Worm (Caenorhabditis elegans) whole organism, midembryonic: ENCODE measurements around the gene K08D8.10.

ENCODE experiments used
- T22C8.4 ChIP-seq: fragments of 200-800 bp; sonication (Bioruptor generic); IDR thresholded peaks from 2 replicates; pipeline ENCODE4 v1.3.6; 2022; ENCODE audit warnings: missing genetic modification characterization, missing compliant biosample characterization
- cog-1 ChIP-seq: sonication (generic microtip); optimal IDR thresholded peaks from 2 replicates; lab custom pipeline; 2016; ENCODE audit warnings: missing genetic modification characterization, missing compliant biosample characterization
- flt-1 ChIP-seq: fragments of 200-800 bp; sonication (Bioruptor generic); IDR thresholded peaks from 2 replicates; pipeline ENCODE4 v1.3.6; 2022; ENCODE audit warnings: missing genetic modification characterization, missing compliant biosample characterization
- klf-2 ChIP-seq: fragments of 200-800 bp; sonication (Bioruptor generic); conservative IDR thresholded peaks from 2 replicates; pipeline ENCODE4 v1.3.6; 2022; ENCODE audit warnings: missing genetic modification reagents, missing genetic modification characterization, missing compliant biosample characterization
- med-1 ChIP-seq: sonication (generic microtip); optimal IDR thresholded peaks from 2 replicates; lab custom pipeline; 2017; ENCODE audit warnings: missing genetic modification characterization, mild to moderate bottlenecking, missing compliant biosample characterization, antibody characterized with exemption, missing genetic modification reagents; ENCODE audit not compliant: insufficient read depth
- ref-1 ChIP-seq: fragments of 200-800 bp; sonication (Bioruptor generic); conservative IDR thresholded peaks from 2 replicates; pipeline ENCODE4 v1.3.6; 2022; ENCODE audit warnings: missing genetic modification reagents, missing genetic modification characterization, missing compliant biosample characterization
- tab-1 ChIP-seq: fragments of 200-800 bp; sonication (Bioruptor generic); IDR thresholded peaks from 2 replicates; pipeline ENCODE4 v1.3.6; 2022; ENCODE audit warnings: missing genetic modification characterization, missing compliant biosample characterization
- ztf-23 ChIP-seq: fragments of 200-800 bp; sonication (Bioruptor generic); IDR thresholded peaks from 2 replicates; pipeline ENCODE4 v1.3.6; 2022; ENCODE audit warnings: missing genetic modification reagents, missing genetic modification characterization, missing compliant biosample characterization
- ztf-29 ChIP-seq: fragments of 200-800 bp; sonication (Bioruptor generic); IDR thresholded peaks from 2 replicates; pipeline ENCODE4 v1.3.6; 2022; ENCODE audit warnings: missing genetic modification reagents, missing genetic modification characterization, missing compliant biosample characterization

ce11 chrIV:12936221-12936776 lies 35.9 kb downstream of the K08D8.10 start, which contains the start of the genes cld-1 and dod-21:
- TF ChIP-seq med-1 (GFP tag; lab: Kevin White, UChicago), result no peak
- TF ChIP-seq T22C8.4 (GFP tag; lab: Robert Waterston, UW), result no peak
- no peak for TF ChIP-seq klf-2 (GFP tag; lab: Robert Waterston, UW)
- no peak for TF ChIP-seq flt-1 (GFP tag; lab: Robert Waterston, UW)
- no peak for TF ChIP-seq cog-1 (tag; lab: Kevin White, UChicago)
- no peak for TF ChIP-seq ztf-23 (GFP tag; lab: Robert Waterston, UW)
- no peak for TF ChIP-seq tab-1 (GFP tag; lab: Robert Waterston, UW)
- TF ChIP-seq ztf-29 (GFP tag; lab: Robert Waterston, UW), result no peak
- TF ChIP-seq ref-1, result no peak
